Worm (Caenorhabditis elegans) whole organism, L4/young adult: ENCODE data around the gene F13H10.5.

Experiments
- W03F9.2 ChIP-seq: fragments of 150-350 bp; optimal IDR thresholded peaks from 2 replicates; lab custom pipeline; 2014; ENCODE audit warnings: missing biosample characterization, missing genetic modification characterization
- dao-5 ChIP-seq: sonication (generic microtip); optimal IDR thresholded peaks from 2 replicates; lab custom pipeline; 2016; ENCODE audit warnings: missing genotype, missing genetic modification characterization, moderate library complexity, missing compliant biosample characterization
- him-1 ChIP-seq: sonication (generic microtip); optimal IDR thresholded peaks from 2 replicates; lab custom pipeline; 2016; ENCODE audit warnings: missing genotype, missing genetic modification reagents, missing genetic modification characterization, missing compliant biosample characterization

DNA sequence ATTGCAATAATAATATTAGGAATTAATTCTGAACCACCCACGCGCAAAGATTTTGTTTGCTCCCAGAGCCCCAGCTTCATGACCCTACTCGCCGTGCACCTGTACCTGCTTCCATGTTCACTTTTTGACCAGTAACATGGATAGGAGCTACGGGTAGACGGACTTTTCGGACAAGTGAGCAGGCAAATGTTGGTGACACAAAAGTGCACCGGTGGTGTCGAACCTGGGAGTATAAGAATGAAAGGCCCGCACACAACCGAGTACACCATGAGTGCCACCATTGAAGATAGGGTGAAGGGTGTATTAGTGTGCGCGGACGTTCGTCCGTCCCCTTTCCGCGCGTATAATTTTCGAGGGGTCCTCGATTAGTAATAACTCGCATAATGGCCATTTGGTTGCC, 35.1 kb downstream of the F13H10.5 start:
- TF ChIP-seq dao-5 (tag; lab: Kevin White, UChicago) = no peak
- no peak for TF ChIP-seq him-1 (tag; lab: Kevin White, UChicago)
- TF ChIP-seq W03F9.2 (tag; lab: Kevin White, UChicago) = no peak
